Worm (Caenorhabditis elegans): ENCODE measurements around the gene Y45F3A.4.

Y45F3A.4 gene

ce11 chrIII:10536087-10536723, 39.0 kb downstream of the Y45F3A.4 start:
- TF ChIP-seq akir-1 (GFP tag; optimal IDR thresholded peaks at IDR 0.05) (no peak), mel-28 (tag; optimal IDR thresholded peaks at IDR 0.05; ENCODE audit: borderline replicate concordance) (no peak), pbrm-1 (GFP tag; IDR thresholded peaks at IDR 0.05) (0 out of 2 replicates have a peak, but pooled peaks have one; percentile 23), K11D2.4 (GFP tag; IDR thresholded peaks at IDR 0.05) (no peak), lin-26 (GFP tag; IDR thresholded peaks at IDR 0.05) (0 out of 2 replicates have a peak, but pooled peaks have one; percentile 47), chd-7 (tag; optimal IDR thresholded peaks at IDR 0.05) (peak; percentile 17), snpc-1.1 (tag; optimal IDR thresholded peaks at IDR 0.05; ENCODE audit: insufficient read depth) (peak; percentile 33), ama-1 (optimal IDR thresholded peaks at IDR 0.05) (peak; percentile 64), ama-1 (GFP tag; optimal IDR thresholded peaks at IDR 0.05) (no peak), snpc-4 (GFP tag; optimal IDR thresholded peaks at IDR 0.05) (no peak), snpc-4 (tag; optimal IDR thresholded peaks at IDR 0.05) (peak in 2 of 4 experiments; percentile 78 to 86)

ce11 chrIII:10535226-10535625, 40.0 kb downstream of the Y45F3A.4 start, which contains the start of gene hpd-1:
hpd-1 (plus strand) TSS chrIII:10535526.
- TF ChIP-seq unc-62 (GFP tag; optimal IDR thresholded peaks at IDR 0.05) (no peak), lsl-1 (GFP tag; optimal IDR thresholded peaks at IDR 0.05) (no peak), tlf-1 (GFP tag; optimal IDR thresholded peaks at IDR 0.05) (no peak), mel-28 (tag; optimal IDR thresholded peaks at IDR 0.05; ENCODE audit: borderline replicate concordance) (no peak), Y95B8A.8 (GFP tag; IDR thresholded peaks at IDR 0.05) (no peak), ztf-25 (GFP tag; IDR thresholded peaks at IDR 0.05) (no peak), tbp1 (GFP tag; optimal IDR thresholded peaks at IDR 0.05) (no peak), Y67H2A.10 (GFP tag; conservative IDR thresholded peaks at IDR 0.05) (no peak), lin-54 (GFP tag; optimal IDR thresholded peaks at IDR 0.05) (no peak), ceh-100 (GFP tag; IDR thresholded peaks at IDR 0.05) (no peak), Y79H2A.3 (GFP tag; conservative IDR thresholded peaks at IDR 0.05) (no peak), bed-1 (GFP tag; IDR thresholded peaks at IDR 0.05) (no peak), snpc-1.3 (tag; optimal IDR thresholded peaks at IDR 0.05; ENCODE audit: insufficient read depth) (no peak)

- TF ChIP-seq F57C9.4 (tag; optimal IDR thresholded peaks at IDR 0.05) = no peak
- TF ChIP-seq K11D2.4 (GFP tag; IDR thresholded peaks at IDR 0.05) = peak; percentile 46; the same call in 1 of the 2 replicates
- no peak for TF ChIP-seq him-1 (tag; optimal IDR thresholded peaks at IDR 0.05)
- TF ChIP-seq egl-18 (GFP tag; IDR thresholded peaks at IDR 0.05) = no peak
- no peak for TF ChIP-seq F52B5.7 (tag; optimal IDR thresholded peaks at IDR 0.05)
- TF ChIP-seq nhr-120 (GFP tag; IDR thresholded peaks at IDR 0.05) = no peak
- TF ChIP-seq nhr-90 (tag; optimal IDR thresholded peaks at IDR 0.05) = no peak
- no peak for TF ChIP-seq Y53F4B.3 (GFP tag; IDR thresholded peaks at IDR 0.05)
- peak; percentile 43; the same call in 1 of the 2 replicates for TF ChIP-seq let-526 (GFP tag; IDR thresholded peaks at IDR 0.05)
- TF ChIP-seq nfyb-1 (GFP tag; IDR thresholded peaks at IDR 0.05) = peak; percentile 70; the same call in 1 of the 2 replicates
- TF ChIP-seq F55B11.4 (tag; optimal IDR thresholded peaks at IDR 0.05; ENCODE audit: borderline replicate concordance, insufficient read depth) = no peak
- TF ChIP-seq lin-54 (GFP tag; optimal IDR thresholded peaks at IDR 0.05) = peak; percentile 50
- TF ChIP-seq die-1 (tag; optimal IDR thresholded peaks at IDR 0.05) = no peak
- no peak for TF ChIP-seq F23B12.7 (tag; optimal IDR thresholded peaks at IDR 0.05; ENCODE audit: insufficient read depth)
- no peak for TF ChIP-seq unc-62 (GFP tag; optimal IDR thresholded peaks at IDR 0.05)
- TF ChIP-seq Y56A3A.18 (GFP tag; IDR thresholded peaks at IDR 0.05) = no peak
- TF ChIP-seq ceh-58 (GFP tag; IDR thresholded peaks at IDR 0.05) = no peak
- TF ChIP-seq Y95B8A.8 (GFP tag; IDR thresholded peaks at IDR 0.05) = no peak
- TF ChIP-seq rec-8 (tag; optimal IDR thresholded peaks at IDR 0.05) = no peak
- TF ChIP-seq dpl-1 (GFP tag; optimal IDR thresholded peaks at IDR 0.05) = no peak
- TF ChIP-seq ama-1 (optimal IDR thresholded peaks at IDR 0.05) = peak; percentile 65
- TF ChIP-seq ama-1 (GFP tag; optimal IDR thresholded peaks at IDR 0.05) = no peak
- TF ChIP-seq mcd-1 (GFP tag; IDR thresholded peaks at IDR 0.05) = peak; percentile 64
- no peak for TF ChIP-seq hsf-1 (GFP tag; IDR thresholded peaks at IDR 0.05)
- TF ChIP-seq Y79H2A.3 (GFP tag; conservative IDR thresholded peaks at IDR 0.05) = no peak
- peak; percentile 38; the same call in 1 of the 2 replicates for TF ChIP-seq egrh-3 (GFP tag; IDR thresholded peaks at IDR 0.05)
- TF ChIP-seq let-607 (tag; optimal IDR thresholded peaks at IDR 0.05) = peak in 1 of 2 experiments; percentile 74
Observed at ce11 chrIII:10534191-10534590, 41.0 kb downstream of the Y45F3A.4 start.

All from whole organism, young adult.